Worm (Caenorhabditis elegans) whole organism, L1 larva: ENCODE data around the gene F18A12.2.

Experiments
- ceh-82 ChIP-seq, 3 experiments: fragments of 150-350 bp in 1 of 3; sonication (generic microtip) in 2 of 3; optimal IDR thresholded peaks; 2 replicates each; lab custom pipeline; 2014 to 2017; ENCODE audit warnings: missing biosample characterization in 3 of 3, missing genetic modification characterization in 3 of 3
- ces-1 ChIP-seq: fragments of 150-350 bp; optimal IDR thresholded peaks from 2 replicates; lab custom pipeline; 2014; ENCODE audit warnings: missing biosample characterization, missing genetic modification reagents, missing genetic modification characterization
- fkh-10 ChIP-seq: sonication (generic microtip); optimal IDR thresholded peaks from 2 replicates; lab custom pipeline; 2017; ENCODE audit warnings: missing biosample characterization, missing genetic modification reagents, missing genetic modification characterization
- fos-1 ChIP-seq: fragments of 150-350 bp; optimal IDR thresholded peaks from 2 replicates; lab custom pipeline; 2014; ENCODE audit warnings: missing biosample characterization, missing genetic modification characterization
- skn-1 ChIP-seq: fragments of 150-350 bp; optimal IDR thresholded peaks from 2 replicates; lab custom pipeline; 2014; ENCODE audit warnings: missing biosample characterization, missing genetic modification characterization
- sup-37 ChIP-seq: fragments of 200-800 bp; sonication (Bioruptor generic); optimal IDR thresholded peaks from 2 replicates; lab custom pipeline; 2018; ENCODE audit warnings: mild to moderate bottlenecking, missing genetic modification characterization, missing compliant biosample characterization
- swsn-7 ChIP-seq: sonication (generic microtip); optimal IDR thresholded peaks from 2 replicates; lab custom pipeline; 2016; ENCODE audit warnings: missing genetic modification characterization, missing compliant biosample characterization
- tbx-2 ChIP-seq: sonication (generic microtip); optimal IDR thresholded peaks from 2 replicates; lab custom pipeline; 2016; ENCODE audit warnings: missing genetic modification characterization, missing compliant biosample characterization

- TF ChIP-seq skn-1 (tag; lab: Kevin White, UChicago): no peak
- TF ChIP-seq ces-1 (GFP tag; lab: Kevin White, UChicago): no peak
- TF ChIP-seq ceh-82 (tag; optimal IDR thresholded peaks at IDR 0.05; lab: Kevin White, UChicago): no peak
- no peak for TF ChIP-seq tbx-2 (tag; lab: Kevin White, UChicago)
- no peak for TF ChIP-seq swsn-7 (tag; lab: Kevin White, UChicago)
- TF ChIP-seq sup-37 (GFP tag; lab: Kevin White, UChicago): no peak
- TF ChIP-seq fkh-10 (GFP tag; lab: Kevin White, UChicago): no peak
- TF ChIP-seq fos-1 (tag; lab: Kevin White, UChicago): no peak
Observed at ce11 chrII:3370061-3370460, 44.6 kb upstream of the F18A12.2 start, which contains the start of gene Y49F6C.8.
